Worm (Caenorhabditis elegans): ENCODE measurements around the gene ZK593.2.

ce11 chrIV:10919770-10920169 lies 6.6 kb downstream of the ZK593.2 start, which contains the start of gene rbr-2:
- TF ChIP-seq pha-4 (tag; optimal IDR thresholded peaks at IDR 0.05) (no peak), ztf-26 (tag; optimal IDR thresholded peaks at IDR 0.05) (no peak), lin-40 (tag; optimal IDR thresholded peaks at IDR 0.05) (no peak), pbrm-1 (GFP tag; IDR thresholded peaks at IDR 0.05) (no peak), rpc-1 (optimal IDR thresholded peaks at IDR 0.05) (no peak), rpc-1 (tag; optimal IDR thresholded peaks at IDR 0.05) (no peak), Y79H2A.3 (GFP tag; conservative IDR thresholded peaks at IDR 0.05) (no peak), hmg-20 (GFP tag; IDR thresholded peaks at IDR 0.05) (no peak), hrde-1 (tag; optimal IDR thresholded peaks at IDR 0.05; ENCODE audit: borderline replicate concordance) (no peak), tlf-1 (GFP tag; optimal IDR thresholded peaks at IDR 0.05) (no peak), nhr-27 (tag; optimal IDR thresholded peaks at IDR 0.05) (no peak)

All from whole organism, young adult.